Fruit fly (Drosophila melanogaster): Measurements from ENCODE around the gene PKD.

PKD gene

dm6 chr3R:18314824-18315690 is 850 bp upstream of the PKD start:
- no peak for TF ChIP-seq Snoo (tag; optimal IDR thresholded peaks at IDR 0.05)
- no peak for TF ChIP-seq CG10348 (GFP tag; IDR thresholded peaks at IDR 0.05)
- TF ChIP-seq rn (GFP tag; IDR thresholded peaks at IDR 0.05): no peak
- TF ChIP-seq CG8159 (tag; optimal IDR thresholded peaks at IDR 0.05): no peak
- TF ChIP-seq CG34367 (tag; optimal IDR thresholded peaks at IDR 0.05): no peak
- TF ChIP-seq CG13204 (GFP tag; optimal IDR thresholded peaks at IDR 0.05): no peak
- TF ChIP-seq CG9948 (tag; optimal IDR thresholded peaks at IDR 0.05): no peak
- TF ChIP-seq CG8301 (tag; optimal IDR thresholded peaks at IDR 0.05): no peak
- peak; percentile 15 for TF ChIP-seq EcR (GFP tag; optimal IDR thresholded peaks at IDR 0.05)
- TF ChIP-seq gl (tag; optimal IDR thresholded peaks at IDR 0.05): no peak
- no peak for TF ChIP-seq CG12605 (GFP tag; IDR thresholded peaks at IDR 0.05)
- TF ChIP-seq CG4496 (GFP tag; IDR thresholded peaks at IDR 0.05): peak; percentile 73
- no peak for TF ChIP-seq CG15710 (tag; optimal IDR thresholded peaks at IDR 0.05)
- no peak for TF ChIP-seq CG17806 (tag; optimal IDR thresholded peaks at IDR 0.05)
- TF ChIP-seq Pif1A (GFP tag; optimal IDR thresholded peaks at IDR 0.05): no peak
- TF ChIP-seq fd96Ca (GFP tag; IDR thresholded peaks at IDR 0.05): peak; percentile 64; the same call in 1 of the 3 replicates
- peak; percentile 55 for TF ChIP-seq Ets98B (GFP tag; IDR thresholded peaks at IDR 0.05)
- no peak for TF ChIP-seq D1 (tag; optimal IDR thresholded peaks at IDR 0.05)
- no peak for TF ChIP-seq CG14655 (GFP tag; optimal IDR thresholded peaks at IDR 0.05)
- TF ChIP-seq CG32121 (GFP tag; IDR thresholded peaks at IDR 0.05): peak; percentile 66
- no peak for TF ChIP-seq Pif1B (GFP tag; optimal IDR thresholded peaks at IDR 0.05)

- TF ChIP-seq CG8301 (tag; optimal IDR thresholded peaks at IDR 0.05) (no peak), CG14655 (GFP tag; optimal IDR thresholded peaks at IDR 0.05) (peak; percentile 19), fd96Ca (GFP tag; IDR thresholded peaks at IDR 0.05) (0 out of 3 replicates have a peak, but pooled peaks have one; percentile 7), gl (tag; optimal IDR thresholded peaks at IDR 0.05) (no peak), CG8159 (tag; optimal IDR thresholded peaks at IDR 0.05) (peak; percentile 7), Pif1A (GFP tag; optimal IDR thresholded peaks at IDR 0.05) (peak; percentile 24), EcR (GFP tag; optimal IDR thresholded peaks at IDR 0.05) (no peak), CG34367 (tag; optimal IDR thresholded peaks at IDR 0.05) (no peak), Pif1B (GFP tag; optimal IDR thresholded peaks at IDR 0.05) (no peak)
Observed at dm6 chr3R:18312761-18313160, 1.4 kb downstream of the PKD start.

dm6 chr3R:18311368-18311919 is 2.8 kb downstream of the PKD start:
- TF ChIP-seq CG13204 (GFP tag; optimal IDR thresholded peaks at IDR 0.05): peak; percentile 85
- peak; percentile 13 for TF ChIP-seq CG8301 (tag; optimal IDR thresholded peaks at IDR 0.05)
- TF ChIP-seq Ets98B (GFP tag; IDR thresholded peaks at IDR 0.05): peak; percentile 47; the same call in 1 of the 2 replicates
- no peak for TF ChIP-seq Snoo (tag; optimal IDR thresholded peaks at IDR 0.05)
- TF ChIP-seq CG10348 (GFP tag; IDR thresholded peaks at IDR 0.05): 0 out of 2 replicates have a peak, but pooled peaks have one; percentile 18
- peak; percentile 74 for TF ChIP-seq CG8159 (tag; optimal IDR thresholded peaks at IDR 0.05)
- TF ChIP-seq CG34367 (tag; optimal IDR thresholded peaks at IDR 0.05): peak; percentile 8
- TF ChIP-seq rn (GFP tag; IDR thresholded peaks at IDR 0.05): no peak
- peak; percentile 76 for TF ChIP-seq CG4496 (GFP tag; IDR thresholded peaks at IDR 0.05)
- 0 out of 2 replicates have a peak, but pooled peaks have one; percentile 13 for TF ChIP-seq CG12605 (GFP tag; IDR thresholded peaks at IDR 0.05)
- peak; percentile 49 for TF ChIP-seq CG9948 (tag; optimal IDR thresholded peaks at IDR 0.05)
- peak; percentile 60 for TF ChIP-seq CG15710 (tag; optimal IDR thresholded peaks at IDR 0.05)
- TF ChIP-seq EcR (GFP tag; optimal IDR thresholded peaks at IDR 0.05): peak; percentile 84
- no peak for TF ChIP-seq Pif1B (GFP tag; optimal IDR thresholded peaks at IDR 0.05)
- no peak for TF ChIP-seq Pif1A (GFP tag; optimal IDR thresholded peaks at IDR 0.05)
- TF ChIP-seq CG14655 (GFP tag; optimal IDR thresholded peaks at IDR 0.05): peak; percentile 34
- TF ChIP-seq gl (tag; optimal IDR thresholded peaks at IDR 0.05): peak; percentile 42
- peak; percentile 70; the same call in 2 of the 3 replicates for TF ChIP-seq fd96Ca (GFP tag; IDR thresholded peaks at IDR 0.05)
- TF ChIP-seq CG17806 (tag; optimal IDR thresholded peaks at IDR 0.05): no peak
- TF ChIP-seq CG32121 (GFP tag; IDR thresholded peaks at IDR 0.05): 0 out of 2 replicates have a peak, but pooled peaks have one; percentile 26
- TF ChIP-seq D1 (tag; optimal IDR thresholded peaks at IDR 0.05): no peak

- TF ChIP-seq CG13204 (GFP tag; optimal IDR thresholded peaks at IDR 0.05) (peak; percentile 32), CG17806 (tag; optimal IDR thresholded peaks at IDR 0.05) (peak; percentile 2), CG15710 (tag; optimal IDR thresholded peaks at IDR 0.05) (peak; percentile 66), Pif1A (GFP tag; optimal IDR thresholded peaks at IDR 0.05) (no peak), CG8159 (tag; optimal IDR thresholded peaks at IDR 0.05) (peak; percentile 76), CG12605 (GFP tag; IDR thresholded peaks at IDR 0.05) (0 out of 2 replicates have a peak, but pooled peaks have one; percentile 11), CG4496 (GFP tag; IDR thresholded peaks at IDR 0.05) (peak; percentile 59; the same call in 2 of the 3 replicates), EcR (GFP tag; optimal IDR thresholded peaks at IDR 0.05) (peak; percentile 28), D1 (tag; optimal IDR thresholded peaks at IDR 0.05) (peak; percentile 33), Ets98B (GFP tag; IDR thresholded peaks at IDR 0.05) (peak; percentile 50), gl (tag; optimal IDR thresholded peaks at IDR 0.05) (no peak), CG14655 (GFP tag; optimal IDR thresholded peaks at IDR 0.05) (no peak), fd96Ca (GFP tag; IDR thresholded peaks at IDR 0.05) (peak; percentile 57; the same call in 1 of the 3 replicates), CG10348 (GFP tag; IDR thresholded peaks at IDR 0.05) (no peak), CG9948 (tag; optimal IDR thresholded peaks at IDR 0.05) (peak; percentile 64), CG32121 (GFP tag; IDR thresholded peaks at IDR 0.05) (0 out of 2 replicates have a peak, but pooled peaks have one; percentile 15), Pif1B (GFP tag; optimal IDR thresholded peaks at IDR 0.05) (no peak), CG34367 (tag; optimal IDR thresholded peaks at IDR 0.05) (no peak)
Observed at dm6 chr3R:18310766-18311367, 3.3 kb downstream of the PKD start.

Data from whole organism, pupa.